Worm (Caenorhabditis elegans) whole organism, early embryonic: Measurements from ENCODE around the gene Y49F6A.12.

Experiments
- B0310.2 ChIP-seq: sonication (generic microtip); optimal IDR thresholded peaks from 2 replicates; lab custom pipeline; 2016; ENCODE audit warnings: mild to moderate bottlenecking, missing genetic modification characterization, missing compliant biosample characterization
- F13C5.2 ChIP-seq: sonication (generic microtip); optimal IDR thresholded peaks from 2 replicates; lab custom pipeline; 2017; ENCODE audit warnings: mild to moderate bottlenecking, missing genetic modification characterization, inconsistent platforms, missing compliant biosample characterization
- aly-1 ChIP-seq: sonication (generic microtip); optimal IDR thresholded peaks from 2 replicates; lab custom pipeline; 2016; ENCODE audit warnings: missing genetic modification characterization, missing compliant biosample characterization
- ama-1 ChIP-seq: fragments of 150-350 bp; optimal IDR thresholded peaks from 2 replicates; lab custom pipeline; 2014
- ceh-13 ChIP-seq: fragments of 200-800 bp; sonication (Bioruptor generic); optimal IDR thresholded peaks from 2 replicates; lab custom pipeline; 2018; ENCODE audit warnings: mild to moderate bottlenecking, missing genetic modification characterization, missing compliant biosample characterization
- ceh-36 ChIP-seq: sonication (generic microtip); optimal IDR thresholded peaks from 2 replicates; lab custom pipeline; 2016; ENCODE audit warnings: missing genetic modification characterization, inconsistent platforms, missing compliant biosample characterization
- ets-7 ChIP-seq: sonication (generic microtip); optimal IDR thresholded peaks from 2 replicates; lab custom pipeline; 2016; ENCODE audit warnings: missing genotype, missing genetic modification characterization, missing compliant biosample characterization
- flt-1 ChIP-seq: fragments of 200-800 bp; sonication (Bioruptor generic); IDR thresholded peaks from 2 replicates; pipeline ENCODE4 v1.3.6; 2022; ENCODE audit warnings: missing genetic modification characterization, missing compliant biosample characterization
- hmbx-1 ChIP-seq: sonication (generic microtip); optimal IDR thresholded peaks from 2 replicates; lab custom pipeline; 2016; ENCODE audit warnings: mild to moderate bottlenecking, missing genetic modification characterization, missing compliant biosample characterization
- hmg-4 ChIP-seq: fragments of 200-800 bp; sonication (Bioruptor generic); optimal IDR thresholded peaks from 2 replicates; lab custom pipeline; 2018; ENCODE audit warnings: mild to moderate bottlenecking, missing genetic modification characterization, missing compliant biosample characterization
- hnd-1 ChIP-seq: sonication (generic microtip); optimal IDR thresholded peaks from 2 replicates; lab custom pipeline; 2016; ENCODE audit warnings: missing genetic modification characterization, missing compliant biosample characterization
- pes-1 ChIP-seq: fragments of 200-800 bp; sonication (Bioruptor generic); IDR thresholded peaks from 2 replicates; pipeline ENCODE4 v1.3.6; 2022; ENCODE audit warnings: missing genetic modification reagents, missing genetic modification characterization, missing compliant biosample characterization
- scrt-1 ChIP-seq: fragments of 200-800 bp; sonication (Bioruptor generic); IDR thresholded peaks from 2 replicates; pipeline ENCODE4 v1.3.6; 2022; ENCODE audit warnings: missing genetic modification characterization, missing compliant biosample characterization
- sea-1 ChIP-seq: fragments of 200-800 bp; sonication (Bioruptor generic); conservative IDR thresholded peaks from 2 replicates; pipeline ENCODE4 v1.3.6; 2022; ENCODE audit warnings: missing genetic modification characterization, missing compliant biosample characterization
- tbx-11 ChIP-seq: fragments of 200-800 bp; sonication (Bioruptor generic); IDR thresholded peaks from 2 replicates; pipeline ENCODE4 v1.3.6; 2022; ENCODE audit warnings: missing genetic modification characterization, missing compliant biosample characterization
- tbx-37 ChIP-seq: fragments of 200-800 bp; sonication (Bioruptor generic); conservative IDR thresholded peaks from 2 replicates; pipeline ENCODE4 v1.3.6; 2022; ENCODE audit warnings: missing genetic modification reagents, missing genetic modification characterization, missing compliant biosample characterization
- tra-4 ChIP-seq: sonication (generic microtip); optimal IDR thresholded peaks from 2 replicates; lab custom pipeline; 2017; ENCODE audit warnings: missing genetic modification characterization, missing compliant biosample characterization

Gene Y49F6A.12

DNA sequence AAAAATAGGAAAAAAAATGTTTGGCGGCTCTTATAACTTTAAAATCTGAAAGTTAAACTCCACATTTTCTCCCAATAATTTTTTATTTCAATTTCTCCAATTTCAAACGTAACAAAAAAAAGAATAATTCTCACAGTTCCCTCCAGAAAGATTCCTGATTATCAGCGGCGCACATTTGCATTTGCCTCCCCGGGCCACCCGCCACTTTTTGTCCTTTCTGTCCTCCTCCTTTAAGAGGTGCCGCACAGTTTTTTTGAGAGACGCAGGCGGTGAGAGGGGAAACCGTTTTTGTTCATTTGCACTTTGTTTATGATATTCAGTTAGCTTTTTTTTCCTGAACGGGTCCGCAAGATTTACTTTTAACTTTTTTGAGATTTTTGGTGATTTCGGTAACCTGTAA, 25.4 kb downstream of the Y49F6A.12 start:
- TF ChIP-seq B0310.2 (tag; lab: Kevin White, UChicago) (no peak), ets-7 (tag; lab: Kevin White, UChicago) (no peak), sea-1 (no peak), tbx-11 (GFP tag; lab: Robert Waterston, UW) (no peak), tbx-37 (no peak), hnd-1 (tag; lab: Kevin White, UChicago) (no peak), ama-1 (lab: Kevin White, UChicago) (no peak), flt-1 (GFP tag; lab: Robert Waterston, UW) (no peak), ceh-13 (no peak), tra-4 (tag; lab: Kevin White, UChicago) (no peak), scrt-1 (no peak), aly-1 (tag; lab: Kevin White, UChicago) (no peak), hmbx-1 (tag; lab: Kevin White, UChicago) (no peak), ceh-36 (tag; lab: Kevin White, UChicago) (no peak), hmg-4 (no peak), F13C5.2 (no peak), pes-1 (no peak)

DNA sequence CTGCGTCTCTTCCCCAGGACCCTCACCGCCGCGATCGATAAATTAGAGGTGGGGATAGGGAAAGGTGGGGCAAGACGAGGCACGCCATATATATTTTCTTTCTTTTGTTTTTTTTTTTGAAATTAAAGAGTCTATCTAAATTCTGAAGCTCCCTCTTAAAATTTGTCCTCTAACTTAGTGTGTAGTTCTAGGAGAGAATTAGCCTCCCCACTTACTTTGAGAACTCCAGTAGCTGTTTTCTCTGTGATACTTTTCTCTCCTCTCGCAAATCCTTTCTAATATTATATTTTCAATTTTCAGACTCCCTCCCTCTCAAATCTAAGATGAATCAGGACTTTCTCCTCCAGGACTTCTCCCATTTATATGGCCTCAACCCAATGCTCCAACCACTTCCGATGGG, 26.6 kb downstream of the Y49F6A.12 start, which contains the start of gene M151.7:
Gene M151.7, plus strand, starts transcription at position 301 of the 400 bp plus-strand sequence.
- TF ChIP-seq F13C5.2 = no peak
- TF ChIP-seq B0310.2 (tag; lab: Kevin White, UChicago) = no peak
- TF ChIP-seq ama-1 (lab: Kevin White, UChicago) = no peak
- TF ChIP-seq sea-1 = no peak
- TF ChIP-seq flt-1 (GFP tag; lab: Robert Waterston, UW) = no peak
- TF ChIP-seq ets-7 (tag; lab: Kevin White, UChicago) = no peak
- no peak for TF ChIP-seq ceh-36 (tag; lab: Kevin White, UChicago)
- no peak for TF ChIP-seq tbx-37
- no peak for TF ChIP-seq hmbx-1 (tag; lab: Kevin White, UChicago)
- TF ChIP-seq tbx-11 (GFP tag; lab: Robert Waterston, UW) = no peak
- no peak for TF ChIP-seq pes-1
- no peak for TF ChIP-seq scrt-1
- no peak for TF ChIP-seq hmg-4
- TF ChIP-seq aly-1 (tag; lab: Kevin White, UChicago) = no peak
- no peak for TF ChIP-seq hnd-1 (tag; lab: Kevin White, UChicago)
- TF ChIP-seq tra-4 (tag; lab: Kevin White, UChicago) = no peak
- TF ChIP-seq ceh-13 = no peak

DNA sequence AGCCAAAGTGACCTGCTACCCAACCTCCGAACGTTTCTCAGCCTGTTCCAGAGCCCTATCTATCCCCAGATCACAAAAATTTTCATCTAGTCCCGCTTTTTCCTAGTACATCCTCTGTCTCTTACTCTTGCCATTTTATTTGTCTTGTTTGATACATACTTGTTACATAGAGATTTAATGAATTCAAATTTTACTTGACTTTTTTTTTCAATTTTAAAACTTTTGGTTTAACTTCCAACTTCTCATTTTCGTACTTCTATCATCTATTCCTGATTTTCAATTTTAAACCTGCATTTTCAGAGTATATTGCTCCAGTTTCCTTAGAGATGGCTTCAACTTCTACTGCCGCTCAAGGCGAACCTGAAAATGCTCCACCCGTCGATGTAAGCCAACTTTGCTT, 31.4 kb downstream of the Y49F6A.12 start, which contains the start of gene M151.3:
Gene M151.3, plus strand, starts transcription at position 301 of the 400 bp plus-strand sequence.
- TF ChIP-seq hmg-4 (no peak), hnd-1 (tag; lab: Kevin White, UChicago) (no peak), ceh-36 (tag; lab: Kevin White, UChicago) (no peak), F13C5.2 (no peak), sea-1 (no peak)

DNA sequence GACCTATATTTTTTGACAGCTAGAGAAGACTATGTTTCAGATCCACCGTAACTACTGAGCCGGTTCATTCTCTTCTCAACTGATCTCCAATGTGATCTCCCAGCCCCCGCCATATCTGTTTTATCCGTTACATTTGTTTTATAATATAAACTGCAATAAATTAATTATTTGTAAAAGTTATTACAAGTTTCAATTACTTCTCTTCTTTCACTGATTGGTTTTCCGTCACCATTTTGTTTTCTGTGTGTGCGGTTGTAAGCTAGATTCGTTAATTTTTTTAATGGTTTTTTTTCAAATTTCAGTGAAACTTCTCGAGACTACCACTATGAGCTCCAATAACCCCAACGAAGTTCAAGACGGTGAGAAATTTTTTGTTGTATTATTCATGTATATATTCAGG, 35.4 kb downstream of the Y49F6A.12 start, which contains the start of gene M151.2:
Gene M151.2, plus strand, starts transcription at position 301 of the 400 bp plus-strand sequence.
- TF ChIP-seq aly-1 (tag; lab: Kevin White, UChicago) (no peak), pes-1 (no peak), hmbx-1 (tag; lab: Kevin White, UChicago) (no peak), tbx-37 (no peak), ets-7 (tag; lab: Kevin White, UChicago) (no peak), sea-1 (no peak), ceh-36 (tag; lab: Kevin White, UChicago) (no peak), hmg-4 (no peak), tra-4 (tag; lab: Kevin White, UChicago) (no peak), scrt-1 (no peak), hnd-1 (tag; lab: Kevin White, UChicago) (no peak), ama-1 (lab: Kevin White, UChicago) (no peak), ceh-13 (no peak), tbx-11 (GFP tag; lab: Robert Waterston, UW) (no peak), B0310.2 (tag; lab: Kevin White, UChicago) (no peak), F13C5.2 (no peak)

DNA sequence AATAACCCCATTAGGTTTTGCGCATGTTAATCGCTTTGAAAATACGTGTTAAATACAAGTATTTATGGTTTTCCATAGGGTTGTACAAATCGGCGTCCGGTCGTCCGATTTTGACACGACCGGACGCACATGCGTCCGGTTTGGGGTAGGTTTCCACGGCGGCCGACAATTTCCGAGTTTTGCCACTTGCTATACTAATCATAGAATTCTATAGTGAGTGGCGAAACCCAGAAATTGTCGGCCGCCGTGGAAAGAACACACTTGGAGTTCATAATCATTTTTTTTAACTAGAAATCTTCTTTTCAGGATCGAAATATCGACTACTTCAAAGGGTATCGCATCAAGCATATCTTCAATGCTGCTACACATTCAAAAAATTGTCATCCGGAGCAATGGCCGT, 39.3 kb downstream of the Y49F6A.12 start:
- no peak for TF ChIP-seq hmbx-1 (tag; lab: Kevin White, UChicago)
- TF ChIP-seq ceh-36 (tag; lab: Kevin White, UChicago) = no peak
- TF ChIP-seq hnd-1 (tag; lab: Kevin White, UChicago) = no peak
- TF ChIP-seq tbx-37 = no peak
- TF ChIP-seq sea-1 = no peak
- TF ChIP-seq hmg-4 = no peak
- TF ChIP-seq B0310.2 (tag; lab: Kevin White, UChicago) = no peak
- no peak for TF ChIP-seq ama-1 (lab: Kevin White, UChicago)
- TF ChIP-seq ets-7 (tag; lab: Kevin White, UChicago) = no peak
- TF ChIP-seq ceh-13 = no peak
- TF ChIP-seq flt-1 (GFP tag; lab: Robert Waterston, UW) = no peak
- no peak for TF ChIP-seq tra-4 (tag; lab: Kevin White, UChicago)
- no peak for TF ChIP-seq aly-1 (tag; lab: Kevin White, UChicago)
- no peak for TF ChIP-seq scrt-1
- TF ChIP-seq tbx-11 (GFP tag; lab: Robert Waterston, UW) = no peak
- TF ChIP-seq pes-1 = no peak
- no peak for TF ChIP-seq F13C5.2

DNA sequence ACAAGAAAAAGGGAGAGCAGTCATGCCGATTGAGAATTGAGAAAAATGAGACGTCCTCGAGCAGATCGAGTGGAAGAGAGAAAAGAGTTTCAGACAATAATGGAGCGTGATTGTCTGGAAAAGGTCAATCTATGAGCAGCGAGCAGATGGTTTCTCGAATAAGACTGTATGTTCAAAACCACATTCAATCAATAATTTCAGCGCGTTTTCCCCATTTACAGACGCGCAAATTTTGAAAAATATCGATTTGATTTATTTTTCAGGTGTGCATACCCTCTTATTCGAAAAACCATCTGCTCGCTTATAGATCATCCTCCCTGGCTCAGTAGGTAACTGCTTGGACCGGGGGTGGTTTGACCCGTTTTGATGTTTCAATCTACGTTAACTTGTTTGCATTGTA, 43.8 kb downstream of the Y49F6A.12 start, which contains the start of gene fbxb-31:
Gene fbxb-31, minus strand, starts transcription at position 101 of the 400 bp plus-strand sequence.
- TF ChIP-seq ceh-36 (tag; lab: Kevin White, UChicago) (no peak), ets-7 (tag; lab: Kevin White, UChicago) (no peak), hmg-4 (no peak), tbx-37 (no peak), tbx-11 (GFP tag; lab: Robert Waterston, UW) (no peak), pes-1 (no peak), ceh-13 (no peak)

DNA sequence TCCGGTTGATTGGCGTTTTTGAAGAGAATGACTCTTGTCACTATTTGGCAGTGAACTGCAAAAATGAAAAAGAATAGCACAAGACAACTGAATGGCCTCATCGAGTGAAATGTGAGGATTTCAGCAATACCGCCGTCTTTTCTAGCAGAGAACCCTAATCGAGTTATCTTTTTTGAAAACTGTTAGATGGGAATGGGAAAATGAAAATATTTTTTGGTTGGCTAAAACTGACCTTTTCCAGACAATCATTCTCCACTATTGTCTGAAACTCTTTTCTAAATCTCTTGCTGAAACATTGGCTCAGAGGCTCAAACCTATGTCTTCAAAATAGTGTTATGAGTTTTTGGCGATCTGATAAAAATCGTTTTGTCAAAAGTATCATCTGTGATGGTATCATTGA, 44.8 kb downstream of the Y49F6A.12 start, which contains the start of gene M151.10:
Gene M151.10, minus strand, starts transcription at position 101 of the 400 bp plus-strand sequence.
- TF ChIP-seq hnd-1 (tag; lab: Kevin White, UChicago) (no peak), tbx-11 (GFP tag; lab: Robert Waterston, UW) (no peak), hmbx-1 (tag; lab: Kevin White, UChicago) (no peak), aly-1 (tag; lab: Kevin White, UChicago) (no peak), ceh-36 (tag; lab: Kevin White, UChicago) (no peak), hmg-4 (no peak), ama-1 (lab: Kevin White, UChicago) (no peak), sea-1 (no peak), tbx-37 (no peak), F13C5.2 (no peak), B0310.2 (tag; lab: Kevin White, UChicago) (no peak), scrt-1 (no peak)
